Worm (Caenorhabditis elegans): ENCODE data around the gene sra-10.

sra-10 gene

ce11 chrII:10852880-10853279 is 42.0 kb downstream of the sra-10 start (continued):
- no peak for TF ChIP-seq sptf-2 (GFP tag; optimal IDR thresholded peaks at IDR 0.05)
- TF ChIP-seq nhr-80 (tag; optimal IDR thresholded peaks at IDR 0.05), result no peak
- TF ChIP-seq hsf-1 (GFP tag; IDR thresholded peaks at IDR 0.05), result no peak
- TF ChIP-seq him-1 (tag; optimal IDR thresholded peaks at IDR 0.05), result no peak
- TF ChIP-seq efl-1 (GFP tag; optimal IDR thresholded peaks at IDR 0.05), result no peak
- peak; percentile 27; the same call in 1 of the 2 replicates for TF ChIP-seq D2030.7 (GFP tag; IDR thresholded peaks at IDR 0.05)
- no peak for TF ChIP-seq egrh-3 (GFP tag; IDR thresholded peaks at IDR 0.05)
- no peak for TF ChIP-seq B0019.2 (GFP tag; conservative IDR thresholded peaks at IDR 0.05)
- TF ChIP-seq cebp-1 (GFP tag; IDR thresholded peaks at IDR 0.05), result no peak
- TF ChIP-seq cebp-1 (tag; optimal IDR thresholded peaks at IDR 0.05), result no peak

ce11 chrII:10851110-10851509 is 43.8 kb downstream of the sra-10 start:
- no peak for TF ChIP-seq cebp-2 (GFP tag; IDR thresholded peaks at IDR 0.05)
- no peak for TF ChIP-seq ZK185.1 (tag; optimal IDR thresholded peaks at IDR 0.05; ENCODE audit: poor library complexity, severe bottlenecking)
- TF ChIP-seq dpff-1 (tag; optimal IDR thresholded peaks at IDR 0.05), result no peak
- TF ChIP-seq let-526 (GFP tag; IDR thresholded peaks at IDR 0.05), result peak; percentile 75; the same call in 1 of the 2 replicates
- TF ChIP-seq nhr-179 (tag; optimal IDR thresholded peaks at IDR 0.05), result no peak
- TF ChIP-seq Y56A3A.18 (GFP tag; IDR thresholded peaks at IDR 0.05), result peak; percentile 53; the same call in 1 of the 2 replicates
- peak; percentile 73 for TF ChIP-seq lin-54 (GFP tag; optimal IDR thresholded peaks at IDR 0.05)
- no peak for TF ChIP-seq efl-1 (GFP tag; optimal IDR thresholded peaks at IDR 0.05)
- TF ChIP-seq snpc-3.4 (tag; optimal IDR thresholded peaks at IDR 0.05), result no peak
- peak; percentile 55 for TF ChIP-seq madf-10 (tag; optimal IDR thresholded peaks at IDR 0.05)
- TF ChIP-seq F37B4.10 (GFP tag; IDR thresholded peaks at IDR 0.05), result no peak
- peak; percentile 93 for TF ChIP-seq attf-5 (GFP tag; optimal IDR thresholded peaks at IDR 0.05)
- TF ChIP-seq dox-1 (GFP tag; IDR thresholded peaks at IDR 0.05), result peak; percentile 92
- no peak for TF ChIP-seq F23B12.7 (tag; optimal IDR thresholded peaks at IDR 0.05; ENCODE audit: insufficient read depth)
- TF ChIP-seq gei-17 (GFP tag; optimal IDR thresholded peaks at IDR 0.05), result peak; percentile 54
- no peak for TF ChIP-seq egrh-3 (GFP tag; IDR thresholded peaks at IDR 0.05)
- no peak for TF ChIP-seq D2030.7 (GFP tag; IDR thresholded peaks at IDR 0.05)
- TF ChIP-seq hlh-26 (GFP tag; conservative IDR thresholded peaks at IDR 0.05), result no peak
- TF ChIP-seq F52B5.7 (tag; optimal IDR thresholded peaks at IDR 0.05), result no peak
- TF ChIP-seq snpc-4 (GFP tag; optimal IDR thresholded peaks at IDR 0.05), result no peak
- TF ChIP-seq snpc-4 (tag; optimal IDR thresholded peaks at IDR 0.05), result peak in 2 of 4 experiments; percentile 55 to 58
- no peak for TF ChIP-seq mel-28 (tag; optimal IDR thresholded peaks at IDR 0.05; ENCODE audit: borderline replicate concordance)
- TF ChIP-seq sptf-2 (GFP tag; optimal IDR thresholded peaks at IDR 0.05), result no peak
- no peak for TF ChIP-seq tbx-9 (tag; optimal IDR thresholded peaks at IDR 0.05; ENCODE audit: borderline replicate concordance)
- no peak for TF ChIP-seq hrde-1 (tag; optimal IDR thresholded peaks at IDR 0.05; ENCODE audit: borderline replicate concordance)
- no peak for TF ChIP-seq attf-3 (GFP tag; conservative IDR thresholded peaks at IDR 0.05)
- TF ChIP-seq ceh-40 (GFP tag; IDR thresholded peaks at IDR 0.05), result 0 out of 2 replicates have a peak, but pooled peaks have one; percentile 12
- TF ChIP-seq bed-2 (GFP tag; IDR thresholded peaks at IDR 0.05), result no peak
- TF ChIP-seq unc-130 (GFP tag; optimal IDR thresholded peaks at IDR 0.05), result no peak
- no peak for TF ChIP-seq Y67H2A.10 (GFP tag; conservative IDR thresholded peaks at IDR 0.05)
- peak; percentile 48 for TF ChIP-seq athp-1 (tag; optimal IDR thresholded peaks at IDR 0.05)
- peak; percentile 87 for TF ChIP-seq ztf-26 (tag; optimal IDR thresholded peaks at IDR 0.05)
- no peak for TF ChIP-seq ceh-79 (tag; optimal IDR thresholded peaks at IDR 0.05)
- peak; percentile 75 for TF ChIP-seq hmg-1.2 (GFP tag; IDR thresholded peaks at IDR 0.05)
- TF ChIP-seq C06A6.2 (GFP tag; conservative IDR thresholded peaks at IDR 0.05), result peak; percentile 82
- no peak for TF ChIP-seq mes-4 (tag; optimal IDR thresholded peaks at IDR 0.05)
- TF ChIP-seq fkh-3 (tag; optimal IDR thresholded peaks at IDR 0.05), result no peak
- TF ChIP-seq ztf-22 (GFP tag; optimal IDR thresholded peaks at IDR 0.05), result peak; percentile 91
- TF ChIP-seq somi-1 (GFP tag; optimal IDR thresholded peaks at IDR 0.05), result peak; percentile 60
- no peak for TF ChIP-seq rpc-1 (optimal IDR thresholded peaks at IDR 0.05)
- no peak for TF ChIP-seq rpc-1 (tag; optimal IDR thresholded peaks at IDR 0.05)
- peak; percentile 4 for TF ChIP-seq ztf-18 (tag; optimal IDR thresholded peaks at IDR 0.05)

Data from whole organism, young adult.